Worm (Caenorhabditis elegans): Measurements from ENCODE around the gene R04D3.2.

R04D3.2 gene

ce11 chrX:13274102-13274501 is 12.3 kb downstream of the R04D3.2 start, which contains the start of gene cyp-14A3:
Gene cyp-14A3, minus strand, starts transcription at chrX:13274202.
- TF ChIP-seq dve-1 (tag; optimal IDR thresholded peaks at IDR 0.05; ENCODE audit: insufficient read depth) (no peak), nhr-11 (tag; optimal IDR thresholded peaks at IDR 0.05) (no peak), T20F7.1 (GFP tag; optimal IDR thresholded peaks at IDR 0.05) (no peak), nhr-48 (tag; optimal IDR thresholded peaks at IDR 0.05) (no peak), Y105C5A.15 (GFP tag; IDR thresholded peaks at IDR 0.05) (no peak), nhr-76 (tag; optimal IDR thresholded peaks at IDR 0.05) (no peak), ces-1 (GFP tag; optimal IDR thresholded peaks at IDR 0.05) (no peak), hlh-11 (tag; optimal IDR thresholded peaks at IDR 0.05) (no peak), aly-2 (tag; optimal IDR thresholded peaks at IDR 0.05) (no peak), F49E8.2 (tag; optimal IDR thresholded peaks at IDR 0.05; ENCODE audit: borderline replicate concordance) (no peak)

- TF ChIP-seq mes-2 (tag; optimal IDR thresholded peaks at IDR 0.05; ENCODE audit: poor library complexity, severe bottlenecking), result no peak
- TF ChIP-seq ceh-44 (GFP tag; IDR thresholded peaks at IDR 0.05), result no peak
- no peak for TF ChIP-seq nhr-25 (tag; optimal IDR thresholded peaks at IDR 0.05; ENCODE audit: borderline replicate concordance, insufficient read depth)
- TF ChIP-seq dmd-6 (GFP tag; IDR thresholded peaks at IDR 0.05), result peak; percentile 42
- no peak for TF ChIP-seq Y5F2A.4 (GFP tag; optimal IDR thresholded peaks at IDR 0.05)
- no peak for TF ChIP-seq tag-97 (GFP tag; IDR thresholded peaks at IDR 0.05)
- no peak for TF ChIP-seq sdz-12 (GFP tag; optimal IDR thresholded peaks at IDR 0.05)
- TF ChIP-seq zip-11 (GFP tag; IDR thresholded peaks at IDR 0.05), result no peak
- no peak for TF ChIP-seq nhr-237 (tag; optimal IDR thresholded peaks at IDR 0.05)
Measured at ce11 chrX:13269586-13269985, 16.8 kb downstream of the R04D3.2 start, which contains the start of gene cyp-14A2. Gene cyp-14A2, minus strand, starts transcription at chrX:13269686.

DNA sequence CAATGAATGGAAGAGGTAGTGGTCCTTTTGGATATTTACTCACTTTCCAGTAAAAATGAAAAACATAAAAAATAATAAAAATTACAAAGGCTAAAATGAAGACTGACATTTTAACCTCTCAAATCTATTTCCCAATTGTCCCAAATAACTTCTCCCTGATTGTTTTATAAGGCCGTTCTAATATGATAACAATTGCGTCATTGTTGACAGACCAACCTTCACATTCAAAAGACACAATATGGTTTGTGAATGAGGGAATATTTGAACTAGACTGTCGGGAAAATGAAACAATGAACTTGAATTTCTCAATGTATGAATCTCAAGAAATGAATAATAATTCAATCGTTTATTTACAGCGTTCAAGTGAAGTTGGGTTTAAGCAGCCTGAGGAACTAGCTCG is 19.2 kb downstream of the R04D3.2 start, which contains the start of gene cyp-14A1:
TSS of gene cyp-14A1 (minus strand) at position 126 of the 400 bp plus-strand sequence.
- no peak for TF ChIP-seq zip-2 (tag; optimal IDR thresholded peaks at IDR 0.05)
- no peak for TF ChIP-seq nhr-237 (tag; optimal IDR thresholded peaks at IDR 0.05)
- TF ChIP-seq nhr-76 (tag; optimal IDR thresholded peaks at IDR 0.05), result no peak
- no peak for TF ChIP-seq lin-1 (GFP tag; IDR thresholded peaks at IDR 0.05)
- no peak for TF ChIP-seq daf-19 (GFP tag; conservative IDR thresholded peaks at IDR 0.05)
- no peak for TF ChIP-seq daf-16 (GFP tag; optimal IDR thresholded peaks at IDR 0.05)
- peak; percentile 39 for TF ChIP-seq daf-16 (tag; optimal IDR thresholded peaks at IDR 0.05)
- peak; percentile 19 for TF ChIP-seq dve-1 (tag; optimal IDR thresholded peaks at IDR 0.05; ENCODE audit: insufficient read depth)
- TF ChIP-seq T26A8.4 (GFP tag; IDR thresholded peaks at IDR 0.05), result no peak

ce11 chrX:13264550-13264949 is 21.9 kb downstream of the R04D3.2 start:
- TF ChIP-seq mes-2 (tag; optimal IDR thresholded peaks at IDR 0.05; ENCODE audit: poor library complexity, severe bottlenecking), result no peak
- TF ChIP-seq nhr-41 (GFP tag; IDR thresholded peaks at IDR 0.05), result peak; percentile 76; the same call in 1 of the 2 replicates
- TF ChIP-seq nhr-77 (tag; optimal IDR thresholded peaks at IDR 0.05), result peak; percentile 22
- TF ChIP-seq pqm-1 (tag; optimal IDR thresholded peaks at IDR 0.05), result no peak
- peak; percentile 40 for TF ChIP-seq zip-2 (tag; optimal IDR thresholded peaks at IDR 0.05)
- no peak for TF ChIP-seq snpc-4 (tag; optimal IDR thresholded peaks at IDR 0.05)
- TF ChIP-seq Y105C5A.15 (GFP tag; IDR thresholded peaks at IDR 0.05), result peak; percentile 62; the same call in 1 of the 2 replicates
- TF ChIP-seq F10B5.3 (tag; optimal IDR thresholded peaks at IDR 0.05), result peak; percentile 53
- no peak for TF ChIP-seq ceh-82 (tag; optimal IDR thresholded peaks at IDR 0.05)
- peak; percentile 93 for TF ChIP-seq arid-1 (GFP tag; conservative IDR thresholded peaks at IDR 0.05)
- TF ChIP-seq T26A8.4 (GFP tag; IDR thresholded peaks at IDR 0.05), result no peak; the same call in 1 of the 2 replicates
- TF ChIP-seq skn-1 (tag; optimal IDR thresholded peaks at IDR 0.05), result no peak
- TF ChIP-seq ZK546.5 (tag; optimal IDR thresholded peaks at IDR 0.05), result no peak
- no peak for TF ChIP-seq nhr-237 (tag; optimal IDR thresholded peaks at IDR 0.05)
- TF ChIP-seq nhr-48 (tag; optimal IDR thresholded peaks at IDR 0.05), result peak; percentile 71
- TF ChIP-seq mdl-1 (tag; optimal IDR thresholded peaks at IDR 0.05), result peak; percentile 22 to 72
- peak; percentile 45 for TF ChIP-seq ceh-32 (tag; optimal IDR thresholded peaks at IDR 0.05; ENCODE audit: poor library complexity)
- TF ChIP-seq T20F7.1 (GFP tag; optimal IDR thresholded peaks at IDR 0.05), result no peak
- peak; percentile 83 for TF ChIP-seq mdt-29 (GFP tag; IDR thresholded peaks at IDR 0.05)
- TF ChIP-seq lin-39 (tag; optimal IDR thresholded peaks at IDR 0.05), result no peak
- peak in 1 of 2 experiments; percentile 78 for TF ChIP-seq unc-62 (GFP tag; optimal IDR thresholded peaks at IDR 0.05 in 1 of 2)
- no peak for TF ChIP-seq unc-62 (tag; optimal IDR thresholded peaks at IDR 0.05)
- peak; percentile 95 for TF ChIP-seq egl-43 (GFP tag; IDR thresholded peaks at IDR 0.05)
- peak; percentile 70 for TF ChIP-seq dve-1 (tag; optimal IDR thresholded peaks at IDR 0.05; ENCODE audit: insufficient read depth)
- TF ChIP-seq nhr-76 (tag; optimal IDR thresholded peaks at IDR 0.05), result no peak
- peak; percentile 87 for TF ChIP-seq dmd-8 (GFP tag; IDR thresholded peaks at IDR 0.05)
- TF ChIP-seq vab-7 (GFP tag; IDR thresholded peaks at IDR 0.05), result peak; percentile 93
- TF ChIP-seq Y75B8A.6 (GFP tag; IDR thresholded peaks at IDR 0.05), result peak; percentile 79; the same call in 1 of the 2 replicates
- TF ChIP-seq zip-11 (GFP tag; IDR thresholded peaks at IDR 0.05), result peak; percentile 65; the same call in 1 of the 2 replicates
